Worm (Caenorhabditis elegans) whole organism, L4 larva: ENCODE measurements around the gene Y37D8A.3.

ENCODE experiments used
- F37D6.2 ChIP-seq: sonication (generic microtip); optimal IDR thresholded peaks from 2 replicates; lab custom pipeline; 2016; ENCODE audit warnings: mild to moderate bottlenecking, missing genetic modification characterization, missing compliant biosample characterization
- aly-2 ChIP-seq: sonication (generic microtip); optimal IDR thresholded peaks from 2 replicates; lab custom pipeline; 2018; ENCODE audit warnings: missing biosample characterization, missing genetic modification characterization
- ama-1 ChIP-seq: fragments of 150-350 bp; optimal IDR thresholded peaks from 2 replicates; lab custom pipeline; 2014; ENCODE audit warnings: inconsistent platforms, mixed read lengths
- attf-4 ChIP-seq: sonication (generic microtip); optimal IDR thresholded peaks from 3 replicates; lab custom pipeline; 2017; ENCODE audit warnings: missing biosample characterization, missing genetic modification characterization
- ceh-20 ChIP-seq: fragments of 200-800 bp; sonication (Bioruptor generic); IDR thresholded peaks from 2 replicates; pipeline ENCODE4 v1.3.6; 2022; ENCODE audit warnings: missing genetic modification reagents, missing genetic modification characterization, missing compliant biosample characterization
- ces-1 ChIP-seq: fragments of 150-350 bp; sonication (generic microtip); optimal IDR thresholded peaks from 4 replicates; lab custom pipeline; 2014; ENCODE audit warnings: missing biosample characterization, missing genetic modification reagents, missing genetic modification characterization
- egl-43 ChIP-seq: fragments of 200-800 bp; sonication (Bioruptor generic); IDR thresholded peaks from 2 replicates; pipeline ENCODE4 v1.3.6; 2022; ENCODE audit warnings: missing genetic modification reagents, missing genetic modification characterization, missing compliant biosample characterization
- fkh-10 ChIP-seq: fragments of 150-350 bp; optimal IDR thresholded peaks from 2 replicates; lab custom pipeline; 2014; ENCODE audit warnings: missing biosample characterization, missing genetic modification reagents, missing genetic modification characterization
- lin-13 ChIP-seq: fragments of 150-350 bp; optimal IDR thresholded peaks from 2 replicates; lab custom pipeline; 2014; ENCODE audit warnings: missing biosample characterization, missing genetic modification reagents, missing genetic modification characterization
- nhr-237 ChIP-seq: sonication (generic microtip); optimal IDR thresholded peaks from 2 replicates; lab custom pipeline; 2017; ENCODE audit warnings: missing biosample characterization, missing genetic modification characterization
- nhr-76 ChIP-seq: fragments of 150-350 bp; optimal IDR thresholded peaks from 2 replicates; lab custom pipeline; 2014; ENCODE audit warnings: missing biosample characterization, missing genetic modification characterization
- nhr-77 ChIP-seq: fragments of 150-350 bp; optimal IDR thresholded peaks from 2 replicates; lab custom pipeline; 2014; ENCODE audit warnings: missing biosample characterization, missing genetic modification characterization

DNA sequence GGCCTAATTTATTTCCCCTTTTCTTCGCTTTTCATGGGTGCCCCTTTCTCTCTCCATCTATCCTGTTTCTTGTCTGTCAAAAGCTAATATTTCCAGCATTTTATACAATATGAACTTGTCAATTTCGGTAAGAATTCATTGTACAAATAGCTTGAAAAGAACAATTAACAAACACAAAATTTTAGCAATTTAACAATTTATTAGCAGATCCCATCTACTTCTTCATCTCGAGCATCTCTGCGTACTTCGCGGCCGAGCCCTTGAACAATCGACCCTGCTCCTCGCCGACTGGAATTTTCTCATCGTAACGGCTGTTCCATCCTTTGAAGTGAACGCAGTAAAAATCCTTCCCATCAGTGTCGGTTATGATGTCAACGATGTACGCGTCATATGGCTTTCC is 46.5 kb downstream of the Y37D8A.3 start:
- TF ChIP-seq nhr-237 (tag; lab: Kevin White, UChicago) (no peak), ceh-20 (no peak), F37D6.2 (no peak), egl-43 (GFP tag; lab: Robert Waterston, UW) (no peak), ama-1 (lab: Kevin White, UChicago) (no peak), attf-4 (tag; lab: Kevin White, UChicago) (no peak), nhr-76 (tag; lab: Kevin White, UChicago) (no peak), aly-2 (tag; lab: Kevin White, UChicago) (no peak), lin-13 (GFP tag; lab: Kevin White, UChicago) (peak; percentile 15), ces-1 (no peak), fkh-10 (GFP tag; lab: Kevin White, UChicago) (no peak), nhr-77 (tag; lab: Kevin White, UChicago) (no peak)
